Worm (Caenorhabditis elegans) whole organism, L2 larva: ENCODE results near the gene twk-13.

Experiments
- C34F6.9 ChIP-seq: fragments of 150-350 bp; optimal IDR thresholded peaks from 2 replicates; lab custom pipeline; 2014; ENCODE audit warnings: missing biosample characterization, missing genetic modification characterization
- R02D3.7 ChIP-seq: fragments of 150-350 bp; optimal IDR thresholded peaks from 2 replicates; lab custom pipeline; 2014; ENCODE audit warnings: missing biosample characterization, missing genetic modification characterization
- Y55F3AM.14 ChIP-seq: fragments of 200-800 bp; sonication (Bioruptor generic); optimal IDR thresholded peaks from 2 replicates; lab custom pipeline; 2018; ENCODE audit warnings: mild to moderate bottlenecking, missing genetic modification characterization, missing compliant biosample characterization
- alr-1 ChIP-seq: fragments of 150-350 bp; optimal IDR thresholded peaks from 2 replicates; lab custom pipeline; 2014; ENCODE audit warnings: missing biosample characterization, missing genetic modification characterization
- aly-2 ChIP-seq: fragments of 150-350 bp; optimal IDR thresholded peaks from 2 replicates; lab custom pipeline; 2014; ENCODE audit warnings: missing biosample characterization, missing genetic modification characterization
- ama-1 ChIP-seq: fragments of 150-350 bp; optimal IDR thresholded peaks from 2 replicates; lab custom pipeline; 2018; ENCODE audit warnings: inconsistent platforms
- blmp-1 ChIP-seq: sonication (generic microtip); optimal IDR thresholded peaks from 2 replicates; lab custom pipeline; 2017; ENCODE audit warnings: missing genetic modification characterization, mild to moderate bottlenecking, missing compliant biosample characterization, antibody characterized with exemption, moderate library complexity; ENCODE audit not compliant: insufficient read depth
- ceh-16 ChIP-seq: fragments of 150-350 bp; optimal IDR thresholded peaks from 2 replicates; lab custom pipeline; 2014; ENCODE audit warnings: missing biosample characterization, missing genetic modification characterization
- ceh-82 ChIP-seq: fragments of 150-350 bp; optimal IDR thresholded peaks from 2 replicates; lab custom pipeline; 2014; ENCODE audit warnings: missing biosample characterization, missing genetic modification characterization
- crh-2 ChIP-seq: sonication (generic microtip); optimal IDR thresholded peaks from 2 replicates; lab custom pipeline; 2017; ENCODE audit warnings: missing biosample characterization, missing genetic modification characterization
- elt-1 ChIP-seq: fragments of 150-350 bp; optimal IDR thresholded peaks from 2 replicates; lab custom pipeline; 2014; ENCODE audit warnings: missing biosample characterization, missing genetic modification characterization
- elt-3 ChIP-seq: sonication (generic microtip); optimal IDR thresholded peaks from 2 replicates; lab custom pipeline; 2017; ENCODE audit warnings: missing biosample characterization, missing genetic modification characterization
- fos-1 ChIP-seq: fragments of 150-350 bp; optimal IDR thresholded peaks from 2 replicates; lab custom pipeline; 2014; ENCODE audit warnings: missing biosample characterization, missing genetic modification characterization
- lin-11 ChIP-seq: fragments of 150-350 bp; sonication (generic microtip); optimal IDR thresholded peaks from 2 replicates; lab custom pipeline; 2014; ENCODE audit warnings: missing biosample characterization, missing genetic modification characterization, inconsistent platforms, mixed read lengths
- mab-5 ChIP-seq: fragments of 150-350 bp; optimal IDR thresholded peaks from 2 replicates; lab custom pipeline; 2014; ENCODE audit warnings: missing biosample characterization, missing genetic modification characterization
- mbf-1 ChIP-seq: sonication (generic microtip); optimal IDR thresholded peaks from 2 replicates; lab custom pipeline; 2017; ENCODE audit warnings: missing biosample characterization, missing genetic modification characterization
- nhr-10 ChIP-seq: sonication (generic microtip); optimal IDR thresholded peaks from 2 replicates; lab custom pipeline; 2017; ENCODE audit warnings: missing biosample characterization, missing genetic modification characterization
- nhr-11 ChIP-seq: fragments of 150-350 bp; optimal IDR thresholded peaks from 2 replicates; lab custom pipeline; 2014; ENCODE audit warnings: missing biosample characterization, missing genetic modification characterization
- nhr-12 ChIP-seq: fragments of 150-350 bp; optimal IDR thresholded peaks from 2 replicates; lab custom pipeline; 2014; ENCODE audit warnings: missing biosample characterization, missing genetic modification characterization
- nhr-129 ChIP-seq: fragments of 150-350 bp; optimal IDR thresholded peaks from 2 replicates; lab custom pipeline; 2014; ENCODE audit warnings: missing biosample characterization, missing genetic modification characterization
- nhr-21 ChIP-seq: fragments of 150-350 bp; optimal IDR thresholded peaks from 2 replicates; lab custom pipeline; 2014; ENCODE audit warnings: missing biosample characterization, missing genetic modification characterization
- nhr-23 ChIP-seq: fragments of 150-350 bp; optimal IDR thresholded peaks from 2 replicates; lab custom pipeline; 2014; ENCODE audit warnings: missing biosample characterization, missing genetic modification reagents, missing genetic modification characterization
- nhr-237 ChIP-seq: fragments of 150-350 bp; optimal IDR thresholded peaks from 2 replicates; lab custom pipeline; 2014; ENCODE audit warnings: missing biosample characterization, missing genetic modification characterization
- nhr-25 ChIP-seq: fragments of 150-350 bp; sonication (generic microtip); optimal IDR thresholded peaks from 3 replicates; lab custom pipeline; 2014; ENCODE audit warnings: missing biosample characterization, missing genetic modification characterization
- nhr-6 ChIP-seq: fragments of 150-350 bp; optimal IDR thresholded peaks from 2 replicates; lab custom pipeline; 2014; ENCODE audit warnings: missing biosample characterization, missing genetic modification characterization
- nhr-77 ChIP-seq: fragments of 150-350 bp; optimal IDR thresholded peaks from 2 replicates; lab custom pipeline; 2014; ENCODE audit warnings: missing biosample characterization, missing genetic modification characterization
- skn-1 ChIP-seq: sonication (generic microtip); optimal IDR thresholded peaks from 2 replicates; lab custom pipeline; 2017; ENCODE audit warnings: missing biosample characterization, missing genetic modification characterization
- sma-3 ChIP-seq: sonication (generic microtip); optimal IDR thresholded peaks from 2 replicates; lab custom pipeline; 2016; ENCODE audit warnings: missing genetic modification reagents, missing genetic modification characterization, missing compliant biosample characterization
- sma-9 ChIP-seq, 2 experiments: fragments of 150-350 bp in 1 of 2; sonication (generic microtip) in 1 of 2; optimal IDR thresholded peaks; 2 replicates each; lab custom pipeline; 2014 to 2016; ENCODE audit warnings: missing genetic modification characterization in 2 of 2, mild to moderate bottlenecking in 1 of 2, missing biosample characterization in 1 of 2, missing compliant biosample characterization in 1 of 2, missing genetic modification reagents in 1 of 2, moderate library complexity in 1 of 2
- snpc-4 ChIP-seq: fragments of 150-350 bp; optimal IDR thresholded peaks from 2 replicates; lab custom pipeline; 2014; ENCODE audit warnings: missing biosample characterization, missing genetic modification characterization
- unc-39 ChIP-seq: fragments of 150-350 bp; optimal IDR thresholded peaks from 2 replicates; lab custom pipeline; 2014; ENCODE audit warnings: missing biosample characterization, missing genetic modification characterization
- zag-1 ChIP-seq: fragments of 150-350 bp; optimal IDR thresholded peaks from 2 replicates; lab custom pipeline; 2014; ENCODE audit warnings: missing biosample characterization, missing genetic modification characterization
- ztf-1 ChIP-seq: fragments of 200-800 bp; sonication (Bioruptor generic); conservative IDR thresholded peaks from 2 replicates; pipeline ENCODE4 v1.3.6; 2022; ENCODE audit warnings: missing genetic modification characterization, missing compliant biosample characterization
- ztf-11 ChIP-seq: sonication (generic microtip); optimal IDR thresholded peaks from 2 replicates; lab custom pipeline; 2017; ENCODE audit warnings: missing biosample characterization, missing genetic modification characterization
- ztf-4 ChIP-seq: fragments of 150-350 bp; optimal IDR thresholded peaks from 2 replicates; lab custom pipeline; 2014; ENCODE audit warnings: missing biosample characterization, missing genetic modification characterization

twk-13 gene

ce11 chrV:12352881-12353280, 15.1 kb upstream of the twk-13 start:
- TF ChIP-seq ama-1 (lab: Kevin White, UChicago) (peak; percentile 51), sma-3 (GFP tag; lab: Kevin White, UChicago) (no peak)

- no peak for TF ChIP-seq nhr-6 (tag; lab: Kevin White, UChicago)
- no peak for TF ChIP-seq alr-1
- TF ChIP-seq ceh-82 (tag; lab: Kevin White, UChicago): no peak
- no peak for TF ChIP-seq nhr-77 (tag; lab: Kevin White, UChicago)
- TF ChIP-seq skn-1 (tag; lab: Kevin White, UChicago): no peak
Measured at ce11 chrV:12352445-12352844, 14.7 kb upstream of the twk-13 start, which contains the start of gene sqt-3. sqt-3 (plus strand) TSS chrV:12352745.

- TF ChIP-seq ztf-11 (tag; lab: Kevin White, UChicago): no peak
- TF ChIP-seq nhr-25 (tag; lab: Kevin White, UChicago): peak; percentile 42
- no peak for TF ChIP-seq Y55F3AM.14 (GFP tag; lab: Kevin White, UChicago)
- no peak for TF ChIP-seq ama-1 (lab: Kevin White, UChicago)
- TF ChIP-seq fos-1 (tag; lab: Kevin White, UChicago): no peak
- TF ChIP-seq elt-3 (tag; lab: Kevin White, UChicago): no peak
- peak; percentile 36 for TF ChIP-seq sma-9 (GFP tag; optimal IDR thresholded peaks at IDR 0.05; lab: Kevin White, UChicago)
- no peak for TF ChIP-seq sma-9 (tag; optimal IDR thresholded peaks at IDR 0.05; lab: Kevin White, UChicago)
- no peak for TF ChIP-seq nhr-6 (tag; lab: Kevin White, UChicago)
- no peak for TF ChIP-seq sma-3 (GFP tag; lab: Kevin White, UChicago)
- TF ChIP-seq blmp-1 (tag; lab: Kevin White, UChicago): peak; percentile 41
- TF ChIP-seq unc-39 (tag; lab: Kevin White, UChicago): no peak
- no peak for TF ChIP-seq nhr-21 (tag; lab: Kevin White, UChicago)
- TF ChIP-seq nhr-11 (tag; lab: Kevin White, UChicago): no peak
- TF ChIP-seq mbf-1 (tag; lab: Kevin White, UChicago): no peak
- no peak for TF ChIP-seq crh-2
- no peak for TF ChIP-seq alr-1
- no peak for TF ChIP-seq nhr-237
- TF ChIP-seq ztf-4 (tag; lab: Kevin White, UChicago): no peak
- TF ChIP-seq skn-1 (tag; lab: Kevin White, UChicago): no peak
Measured at ce11 chrV:12351842-12352241, 14.0 kb upstream of the twk-13 start.

ce11 chrV:12349365-12349764, 11.6 kb upstream of the twk-13 start:
- no peak for TF ChIP-seq ceh-16 (tag; lab: Kevin White, UChicago)
- no peak for TF ChIP-seq skn-1 (tag; lab: Kevin White, UChicago)
- no peak for TF ChIP-seq nhr-10 (tag; lab: Kevin White, UChicago)
- no peak for TF ChIP-seq R02D3.7 (tag; lab: Kevin White, UChicago)
- no peak for TF ChIP-seq zag-1 (tag; lab: Kevin White, UChicago)
- no peak for TF ChIP-seq fos-1 (tag; lab: Kevin White, UChicago)
- TF ChIP-seq elt-1 (tag; lab: Kevin White, UChicago): no peak
- no peak for TF ChIP-seq aly-2 (tag; lab: Kevin White, UChicago)
- TF ChIP-seq nhr-129 (tag; lab: Kevin White, UChicago): no peak
- TF ChIP-seq nhr-23 (tag; lab: Kevin White, UChicago): no peak
- TF ChIP-seq elt-3 (tag; lab: Kevin White, UChicago): no peak
- no peak for TF ChIP-seq lin-11 (tag; lab: Kevin White, UChicago)

- TF ChIP-seq sma-9 (GFP tag; optimal IDR thresholded peaks at IDR 0.05; lab: Kevin White, UChicago) (no peak), sma-9 (tag; optimal IDR thresholded peaks at IDR 0.05; lab: Kevin White, UChicago) (no peak), fos-1 (tag; lab: Kevin White, UChicago) (peak; percentile 60), mab-5 (no peak)
Measured at ce11 chrV:12347854-12348253, 10.1 kb upstream of the twk-13 start.

- TF ChIP-seq Y55F3AM.14 (GFP tag; lab: Kevin White, UChicago) (no peak), elt-1 (tag; lab: Kevin White, UChicago) (no peak), nhr-237 (no peak), nhr-6 (tag; lab: Kevin White, UChicago) (no peak), C34F6.9 (no peak), ztf-1 (GFP tag; lab: Robert Waterston, UW) (no peak), snpc-4 (tag; lab: Kevin White, UChicago) (no peak), nhr-12 (tag; lab: Kevin White, UChicago) (no peak)
Measured at ce11 chrV:12345808-12346207, 8.0 kb upstream of the twk-13 start, which contains the start of gene snb-2. snb-2 (minus strand) TSS chrV:12345908.
